Worm (Caenorhabditis elegans) whole organism, L2 larva: ENCODE results near the gene C35B1.3.

Source experiments
- C34F6.9 ChIP-seq: fragments of 150-350 bp; optimal IDR thresholded peaks from 2 replicates; lab custom pipeline; 2014; ENCODE audit warnings: missing biosample characterization, missing genetic modification characterization
- R02D3.7 ChIP-seq: fragments of 150-350 bp; optimal IDR thresholded peaks from 2 replicates; lab custom pipeline; 2014; ENCODE audit warnings: missing biosample characterization, missing genetic modification characterization
- Y55F3AM.14 ChIP-seq: fragments of 200-800 bp; sonication (Bioruptor generic); optimal IDR thresholded peaks from 2 replicates; lab custom pipeline; 2018; ENCODE audit warnings: mild to moderate bottlenecking, missing genetic modification characterization, missing compliant biosample characterization
- ZK546.5 ChIP-seq: sonication (generic microtip); optimal IDR thresholded peaks from 2 replicates; lab custom pipeline; 2017; ENCODE audit warnings: missing biosample characterization, missing genetic modification characterization
- alr-1 ChIP-seq: fragments of 150-350 bp; optimal IDR thresholded peaks from 2 replicates; lab custom pipeline; 2014; ENCODE audit warnings: missing biosample characterization, missing genetic modification characterization
- ama-1 ChIP-seq: fragments of 150-350 bp; optimal IDR thresholded peaks from 2 replicates; lab custom pipeline; 2018; ENCODE audit warnings: inconsistent platforms
- blmp-1 ChIP-seq: sonication (generic microtip); optimal IDR thresholded peaks from 2 replicates; lab custom pipeline; 2017; ENCODE audit warnings: missing genetic modification characterization, mild to moderate bottlenecking, missing compliant biosample characterization, antibody characterized with exemption, moderate library complexity; ENCODE audit not compliant: insufficient read depth
- ceh-82 ChIP-seq: fragments of 150-350 bp; optimal IDR thresholded peaks from 2 replicates; lab custom pipeline; 2014; ENCODE audit warnings: missing biosample characterization, missing genetic modification characterization
- crh-2 ChIP-seq: sonication (generic microtip); optimal IDR thresholded peaks from 2 replicates; lab custom pipeline; 2017; ENCODE audit warnings: missing biosample characterization, missing genetic modification characterization
- dmd-4 ChIP-seq: sonication (generic microtip); optimal IDR thresholded peaks from 2 replicates; lab custom pipeline; 2017; ENCODE audit warnings: missing biosample characterization, missing genetic modification characterization
- egl-27 ChIP-seq: sonication (generic microtip); optimal IDR thresholded peaks from 3 replicates; lab custom pipeline; 2017; ENCODE audit warnings: missing biosample characterization, missing genetic modification reagents, missing genetic modification characterization
- elt-1 ChIP-seq: fragments of 150-350 bp; optimal IDR thresholded peaks from 2 replicates; lab custom pipeline; 2014; ENCODE audit warnings: missing biosample characterization, missing genetic modification characterization
- elt-3 ChIP-seq: sonication (generic microtip); optimal IDR thresholded peaks from 2 replicates; lab custom pipeline; 2017; ENCODE audit warnings: missing biosample characterization, missing genetic modification characterization
- fos-1 ChIP-seq: fragments of 150-350 bp; optimal IDR thresholded peaks from 2 replicates; lab custom pipeline; 2014; ENCODE audit warnings: missing biosample characterization, missing genetic modification characterization
- lin-11 ChIP-seq: fragments of 150-350 bp; sonication (generic microtip); optimal IDR thresholded peaks from 2 replicates; lab custom pipeline; 2014; ENCODE audit warnings: missing biosample characterization, missing genetic modification characterization, inconsistent platforms, mixed read lengths
- lin-39 ChIP-seq: fragments of 150-350 bp; optimal IDR thresholded peaks from 2 replicates; lab custom pipeline; 2014; ENCODE audit warnings: missing biosample characterization, missing genetic modification reagents, missing genetic modification characterization
- lsy-2 ChIP-seq, 2 experiments: fragments of 150-350 bp in 1 of 2; sonication (generic microtip) in 1 of 2; optimal IDR thresholded peaks; 2 replicates each; lab custom pipeline; 2014 to 2017; ENCODE audit warnings: missing biosample characterization in 2 of 2, missing genetic modification characterization in 2 of 2
- mab-5 ChIP-seq: fragments of 150-350 bp; optimal IDR thresholded peaks from 2 replicates; lab custom pipeline; 2014; ENCODE audit warnings: missing biosample characterization, missing genetic modification characterization
- nhr-10 ChIP-seq: sonication (generic microtip); optimal IDR thresholded peaks from 2 replicates; lab custom pipeline; 2017; ENCODE audit warnings: missing biosample characterization, missing genetic modification characterization
- nhr-11 ChIP-seq: fragments of 150-350 bp; optimal IDR thresholded peaks from 2 replicates; lab custom pipeline; 2014; ENCODE audit warnings: missing biosample characterization, missing genetic modification characterization
- nhr-12 ChIP-seq: fragments of 150-350 bp; optimal IDR thresholded peaks from 2 replicates; lab custom pipeline; 2014; ENCODE audit warnings: missing biosample characterization, missing genetic modification characterization
- nhr-129 ChIP-seq: fragments of 150-350 bp; optimal IDR thresholded peaks from 2 replicates; lab custom pipeline; 2014; ENCODE audit warnings: missing biosample characterization, missing genetic modification characterization
- nhr-21 ChIP-seq: fragments of 150-350 bp; optimal IDR thresholded peaks from 2 replicates; lab custom pipeline; 2014; ENCODE audit warnings: missing biosample characterization, missing genetic modification characterization
- nhr-23 ChIP-seq: fragments of 150-350 bp; optimal IDR thresholded peaks from 2 replicates; lab custom pipeline; 2014; ENCODE audit warnings: missing biosample characterization, missing genetic modification reagents, missing genetic modification characterization
- nhr-237 ChIP-seq: fragments of 150-350 bp; optimal IDR thresholded peaks from 2 replicates; lab custom pipeline; 2014; ENCODE audit warnings: missing biosample characterization, missing genetic modification characterization
- nhr-25 ChIP-seq: fragments of 150-350 bp; sonication (generic microtip); optimal IDR thresholded peaks from 3 replicates; lab custom pipeline; 2014; ENCODE audit warnings: missing biosample characterization, missing genetic modification characterization
- nhr-6 ChIP-seq: fragments of 150-350 bp; optimal IDR thresholded peaks from 2 replicates; lab custom pipeline; 2014; ENCODE audit warnings: missing biosample characterization, missing genetic modification characterization
- nhr-77 ChIP-seq: fragments of 150-350 bp; optimal IDR thresholded peaks from 2 replicates; lab custom pipeline; 2014; ENCODE audit warnings: missing biosample characterization, missing genetic modification characterization
- peb-1 ChIP-seq: fragments of 150-350 bp; optimal IDR thresholded peaks from 2 replicates; lab custom pipeline; 2014; ENCODE audit warnings: missing biosample characterization, missing genetic modification characterization
- skn-1 ChIP-seq: sonication (generic microtip); optimal IDR thresholded peaks from 2 replicates; lab custom pipeline; 2017; ENCODE audit warnings: missing biosample characterization, missing genetic modification characterization
- unc-39 ChIP-seq: fragments of 150-350 bp; optimal IDR thresholded peaks from 2 replicates; lab custom pipeline; 2014; ENCODE audit warnings: missing biosample characterization, missing genetic modification characterization
- unc-55 ChIP-seq: fragments of 150-350 bp; sonication (generic microtip); optimal IDR thresholded peaks from 3 replicates; lab custom pipeline; 2014; ENCODE audit warnings: missing biosample characterization, missing genetic modification reagents, missing genetic modification characterization
- unc-62 ChIP-seq: fragments of 150-350 bp; optimal IDR thresholded peaks from 2 replicates; lab custom pipeline; 2014; ENCODE audit warnings: missing biosample characterization, missing genetic modification reagents, missing genetic modification characterization
- ztf-1 ChIP-seq: fragments of 200-800 bp; sonication (Bioruptor generic); conservative IDR thresholded peaks from 2 replicates; pipeline ENCODE4 v1.3.6; 2022; ENCODE audit warnings: missing genetic modification characterization, missing compliant biosample characterization
- ztf-11 ChIP-seq: sonication (generic microtip); optimal IDR thresholded peaks from 2 replicates; lab custom pipeline; 2017; ENCODE audit warnings: missing biosample characterization, missing genetic modification characterization
- ztf-4 ChIP-seq: fragments of 150-350 bp; optimal IDR thresholded peaks from 2 replicates; lab custom pipeline; 2014; ENCODE audit warnings: missing biosample characterization, missing genetic modification characterization

C35B1.3 gene

DNA sequence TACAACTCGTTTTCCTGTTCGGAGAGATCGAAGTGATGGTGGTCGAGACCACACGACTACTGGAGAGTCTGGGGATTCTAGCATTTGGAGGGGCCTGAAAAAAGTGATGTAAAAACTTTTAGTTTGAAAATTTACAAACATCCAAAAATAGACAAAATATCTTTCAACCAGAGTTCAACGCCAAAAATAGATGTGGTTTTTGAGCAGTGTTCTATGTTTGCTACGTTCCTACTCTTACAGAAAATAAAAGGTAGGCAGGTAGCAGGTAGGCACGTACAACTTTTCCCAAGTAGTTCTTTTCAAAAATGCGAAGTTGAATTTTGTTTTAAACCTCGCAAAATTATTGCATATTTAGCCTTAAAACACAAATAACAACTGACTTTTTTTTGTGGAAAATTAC, 31.4 kb downstream of the C35B1.3 start, which contains the start of gene F49F1.14:
Gene F49F1.14, minus strand, starts transcription at position 101 of the 400 bp plus-strand sequence.
- TF ChIP-seq C34F6.9 = no peak
- TF ChIP-seq unc-62 (GFP tag; lab: Kevin White, UChicago) = no peak
- TF ChIP-seq nhr-6 (tag; lab: Kevin White, UChicago) = no peak
- no peak for TF ChIP-seq lin-39 (tag; lab: Kevin White, UChicago)
- TF ChIP-seq nhr-21 = no peak
- no peak for TF ChIP-seq nhr-237
- no peak for TF ChIP-seq nhr-25 (tag; lab: Kevin White, UChicago)
- no peak for TF ChIP-seq ZK546.5 (tag; lab: Kevin White, UChicago)
- TF ChIP-seq nhr-77 (tag; lab: Kevin White, UChicago) = no peak
- TF ChIP-seq lsy-2 (tag; optimal IDR thresholded peaks at IDR 0.05; lab: Kevin White, UChicago) = no peak
- TF ChIP-seq egl-27 = no peak
- no peak for TF ChIP-seq lin-11 (tag; lab: Kevin White, UChicago)
- TF ChIP-seq Y55F3AM.14 (GFP tag; lab: Kevin White, UChicago) = no peak
- no peak for TF ChIP-seq nhr-129 (tag; lab: Kevin White, UChicago)
- TF ChIP-seq blmp-1 (tag; lab: Kevin White, UChicago) = no peak
- TF ChIP-seq unc-55 (GFP tag; lab: Kevin White, UChicago) = no peak
- no peak for TF ChIP-seq fos-1 (tag; lab: Kevin White, UChicago)
- no peak for TF ChIP-seq skn-1 (tag; lab: Kevin White, UChicago)
- TF ChIP-seq nhr-23 (tag; lab: Kevin White, UChicago) = no peak
- no peak for TF ChIP-seq ama-1
- TF ChIP-seq, all 48 proteins: peak for 0

DNA sequence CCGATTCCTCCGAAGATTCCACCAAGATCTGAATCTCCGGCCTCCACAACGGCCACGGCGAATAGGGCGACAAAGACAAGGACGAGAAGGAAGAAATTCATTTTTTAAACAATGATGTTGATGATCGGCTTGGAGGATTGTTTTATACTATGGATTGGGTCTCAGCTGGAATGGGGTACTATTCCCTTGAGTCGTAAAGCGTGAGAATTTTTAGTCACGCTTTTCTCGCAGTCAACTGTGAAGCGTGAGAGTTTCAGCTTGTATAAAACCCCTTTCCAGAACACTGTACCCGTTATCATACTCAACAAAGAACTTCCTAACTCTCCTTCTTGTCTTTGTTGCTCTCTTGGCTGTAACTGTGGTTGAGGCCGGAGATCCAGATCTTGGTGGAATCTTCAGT, 33.6 kb downstream of the C35B1.3 start, which contains the start of gene F49F1.15:
Gene F49F1.15, minus strand, starts transcription at position 101 of the 400 bp plus-strand sequence.
- TF ChIP-seq ztf-11 (tag; lab: Kevin White, UChicago) (no peak), Y55F3AM.14 (GFP tag; lab: Kevin White, UChicago) (no peak), lin-39 (tag; lab: Kevin White, UChicago) (no peak), ztf-1 (GFP tag; lab: Robert Waterston, UW) (no peak), nhr-23 (tag; lab: Kevin White, UChicago) (no peak), alr-1 (tag; lab: Kevin White, UChicago) (no peak), unc-55 (GFP tag; lab: Kevin White, UChicago) (no peak)

ce11 chrIV:4115634-4116033, 34.7 kb downstream of the C35B1.3 start, which contains the start of the genes F49F1.4 and F49F1.2:
Gene F49F1.4, minus strand, starts transcription at chrIV:4115734.
Gene F49F1.2, plus strand, starts transcription at chrIV:4115943.
- no peak for TF ChIP-seq alr-1 (tag; lab: Kevin White, UChicago)
- no peak for TF ChIP-seq nhr-10 (tag; lab: Kevin White, UChicago)
- no peak for TF ChIP-seq nhr-129 (tag; lab: Kevin White, UChicago)
- TF ChIP-seq nhr-23 (tag; lab: Kevin White, UChicago) = no peak
- no peak for TF ChIP-seq nhr-11 (tag; lab: Kevin White, UChicago)
- TF ChIP-seq blmp-1 (tag; lab: Kevin White, UChicago) = no peak
- TF ChIP-seq crh-2 (tag; lab: Kevin White, UChicago) = no peak
- TF ChIP-seq dmd-4 (tag; lab: Kevin White, UChicago) = no peak
- no peak for TF ChIP-seq nhr-237
- TF ChIP-seq ceh-82 (tag; lab: Kevin White, UChicago) = no peak
- no peak for TF ChIP-seq ztf-4 (tag; lab: Kevin White, UChicago)
- no peak for TF ChIP-seq lsy-2 (tag; optimal IDR thresholded peaks at IDR 0.05; lab: Kevin White, UChicago)
- TF ChIP-seq C34F6.9 = no peak
- TF ChIP-seq elt-1 (tag; lab: Kevin White, UChicago) = no peak
- no peak for TF ChIP-seq elt-3 (tag; lab: Kevin White, UChicago)
- TF ChIP-seq nhr-12 (tag; lab: Kevin White, UChicago) = no peak
- TF ChIP-seq ztf-11 (tag; lab: Kevin White, UChicago) = no peak
- no peak for TF ChIP-seq unc-39 (tag; lab: Kevin White, UChicago)
- TF ChIP-seq mab-5 (tag; lab: Kevin White, UChicago) = no peak
- TF ChIP-seq peb-1 (tag; lab: Kevin White, UChicago) = no peak
- TF ChIP-seq, all 48 proteins: peak for 0

ce11 chrIV:4117432-4117831, 36.5 kb downstream of the C35B1.3 start, which contains the start of gene drd-50:
Gene drd-50, plus strand, starts transcription at chrIV:4117732.
- peak; percentile 15 for TF ChIP-seq fos-1 (tag; lab: Kevin White, UChicago)
- no peak for TF ChIP-seq blmp-1 (tag; lab: Kevin White, UChicago)
- no peak for TF ChIP-seq ama-1
- TF ChIP-seq R02D3.7 (tag; lab: Kevin White, UChicago) = no peak
- no peak for TF ChIP-seq elt-1 (tag; lab: Kevin White, UChicago)
- no peak for TF ChIP-seq nhr-25 (tag; lab: Kevin White, UChicago)
- no peak for TF ChIP-seq nhr-10 (tag; lab: Kevin White, UChicago)
- no peak for TF ChIP-seq ztf-11 (tag; lab: Kevin White, UChicago)
